Fruit fly (Drosophila melanogaster) whole organism, wandering third instar larva: ENCODE data around the gene CG34159.

Experiments
- CG9705 ChIP-seq: fragments of 200-800 bp; sonication (Bioruptor generic); optimal IDR thresholded peaks from 2 replicates; lab custom pipeline; 2018; ENCODE audit warnings: missing biosample characterization, mild to moderate bottlenecking, missing genetic modification characterization
- Jra ChIP-seq: sonication (Bioruptor generic); optimal IDR thresholded peaks from 2 replicates; lab custom pipeline; 2016; ENCODE audit warnings: missing biosample characterization, missing genetic modification characterization
- Mio ChIP-seq: sonication (Bioruptor generic); optimal IDR thresholded peaks from 2 replicates; lab custom pipeline; 2016; ENCODE audit warnings: missing biosample characterization, missing genetic modification characterization
- dmrt93B ChIP-seq: fragments of 200-800 bp; sonication (Bioruptor generic); optimal IDR thresholded peaks from 2 replicates; lab custom pipeline; 2018; ENCODE audit warnings: missing biosample characterization, mild to moderate bottlenecking, missing genetic modification characterization

dm6 chr2L:10206633-10207162, 2.6 kb upstream of the CG34159 start, which contains the start of gene Snx17:
- no peak for TF ChIP-seq CG9705
- TF ChIP-seq dmrt93B = no peak
- no peak for TF ChIP-seq Mio (GFP tag; lab: Kevin White, UChicago)
- no peak for TF ChIP-seq Jra (GFP tag; lab: Kevin White, UChicago)
